Fruit fly (Drosophila melanogaster) whole organism, adult: ENCODE data around the gene CG33341.

Source experiments
- CG7045 ChIP-seq: fragments of 200-800 bp; sonication (Bioruptor generic); optimal IDR thresholded peaks from 2 replicates; lab custom pipeline; 2017; ENCODE audit warnings: missing biosample characterization, mild to moderate bottlenecking, missing genetic modification characterization
- CG7101 ChIP-seq: fragments of 200-800 bp; sonication (Bioruptor generic); optimal IDR thresholded peaks from 2 replicates; lab custom pipeline; 2018; ENCODE audit warnings: missing biosample characterization, mild to moderate bottlenecking, missing genetic modification characterization, moderate library complexity
- kay ChIP-seq: fragments of 200-800 bp; sonication (Bioruptor generic); peaks from one replicate; lab custom pipeline; 2016; ENCODE audit warnings: missing biosample characterization, missing genetic modification characterization, borderline replicate concordance

DNA sequence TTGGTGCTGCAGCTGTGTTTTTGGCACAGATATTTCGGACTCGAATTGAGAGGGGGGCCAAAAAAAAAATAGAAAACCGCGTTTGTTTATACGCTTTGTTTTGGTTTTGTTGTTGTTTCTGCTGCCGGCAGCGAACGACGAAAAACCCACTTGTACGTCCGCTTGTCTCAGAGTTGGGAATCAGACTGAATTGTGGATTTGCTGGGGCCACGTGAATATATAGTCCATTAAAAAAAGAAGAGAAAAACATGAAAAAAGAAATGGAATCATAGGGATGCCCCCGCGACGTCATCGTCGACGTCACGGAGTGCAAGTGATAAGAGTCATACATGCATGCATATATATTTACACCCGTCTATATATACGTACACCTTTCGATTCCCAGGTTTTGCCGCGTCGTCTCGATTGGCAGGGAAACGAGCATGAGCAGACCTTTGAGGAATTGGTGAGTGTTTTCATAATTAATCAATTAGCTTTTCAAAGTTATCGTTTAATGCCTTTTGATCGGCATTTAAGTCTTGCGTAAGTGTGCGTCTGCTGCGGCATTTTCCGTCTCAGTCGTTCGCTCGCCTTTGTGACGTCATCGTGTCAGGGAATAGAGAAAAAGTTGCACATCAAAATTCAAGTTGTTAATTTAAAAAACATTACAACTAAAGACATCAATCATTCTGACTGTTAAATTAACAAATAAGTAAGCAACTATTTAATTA, 48.4 kb upstream of the CG33341 start:
- TF ChIP-seq CG7101 (tag; lab: Kevin White, UChicago): no peak
- peak; percentile 97 for TF ChIP-seq kay (GFP tag; lab: Kevin White, UChicago)
- TF ChIP-seq CG7045: no peak
